Worm (Caenorhabditis elegans) whole organism, L4 larva: ENCODE measurements around the gene srj-22.

ENCODE experiments used
- F10B5.3 ChIP-seq: sonication (generic microtip); optimal IDR thresholded peaks from 2 replicates; lab custom pipeline; 2016; ENCODE audit warnings: mild to moderate bottlenecking, missing genetic modification characterization, missing compliant biosample characterization
- F49E8.2 ChIP-seq: sonication (generic microtip); optimal IDR thresholded peaks from 2 replicates; lab custom pipeline; 2016; ENCODE audit warnings: missing compliant biosample characterization, mild to moderate bottlenecking, missing genetic modification characterization, borderline replicate concordance
- Y48G9A.11 ChIP-seq: fragments of 200-800 bp; sonication (Bioruptor generic); IDR thresholded peaks from 2 replicates; pipeline ENCODE4 v1.3.6; 2022; ENCODE audit warnings: missing genetic modification reagents, missing genetic modification characterization, missing compliant biosample characterization
- ZK546.5 ChIP-seq, 2 experiments: sonication (generic microtip); optimal IDR thresholded peaks; 2 replicates each; lab custom pipeline; 2017; ENCODE audit warnings: missing biosample characterization in 2 of 2, missing genetic modification characterization in 2 of 2
- aha-1 ChIP-seq: fragments of 150-350 bp; peaks from one replicate; lab custom pipeline; 2014; ENCODE audit warnings: missing biosample characterization, missing genetic modification characterization
- arid-1 ChIP-seq: fragments of 200-800 bp; sonication (Bioruptor generic); conservative IDR thresholded peaks from 2 replicates; pipeline ENCODE4 v1.3.6; 2022; ENCODE audit warnings: missing genetic modification reagents, missing genetic modification characterization, missing compliant biosample characterization
- ceh-20 ChIP-seq: fragments of 200-800 bp; sonication (Bioruptor generic); IDR thresholded peaks from 2 replicates; pipeline ENCODE4 v1.3.6; 2022; ENCODE audit warnings: missing genetic modification reagents, missing genetic modification characterization, missing compliant biosample characterization
- ceh-32 ChIP-seq: sonication (generic microtip); optimal IDR thresholded peaks from 2 replicates; lab custom pipeline; 2016; ENCODE audit warnings: mild to moderate bottlenecking, missing genetic modification characterization, missing compliant biosample characterization; ENCODE audit not compliant: poor library complexity
- dmd-6 ChIP-seq: fragments of 200-800 bp; sonication (Bioruptor generic); IDR thresholded peaks from 2 replicates; pipeline ENCODE4 v1.3.6; 2022; ENCODE audit warnings: missing genetic modification reagents, missing genetic modification characterization, missing compliant biosample characterization
- dmd-9 ChIP-seq: fragments of 200-800 bp; sonication (Bioruptor generic); IDR thresholded peaks from 2 replicates; pipeline ENCODE4 v1.3.6; 2022; ENCODE audit warnings: missing genetic modification reagents, missing genetic modification characterization, missing compliant biosample characterization
- egl-27 ChIP-seq: sonication (generic microtip); optimal IDR thresholded peaks from 3 replicates; lab custom pipeline; 2017; ENCODE audit warnings: missing biosample characterization, missing genetic modification reagents, missing genetic modification characterization
- egl-43 ChIP-seq: fragments of 200-800 bp; sonication (Bioruptor generic); IDR thresholded peaks from 2 replicates; pipeline ENCODE4 v1.3.6; 2022; ENCODE audit warnings: missing genetic modification reagents, missing genetic modification characterization, missing compliant biosample characterization
- hmg-1.1 ChIP-seq: fragments of 200-800 bp; sonication (Bioruptor generic); IDR thresholded peaks from 2 replicates; pipeline ENCODE4 v1.3.6; 2022; ENCODE audit warnings: missing genetic modification reagents, missing genetic modification characterization, missing compliant biosample characterization
- jun-1 ChIP-seq: fragments of 150-350 bp; optimal IDR thresholded peaks from 2 replicates; lab custom pipeline; 2014; ENCODE audit warnings: missing biosample characterization, missing genetic modification reagents, missing genetic modification characterization
- lim-7 ChIP-seq: fragments of 200-800 bp; sonication (Bioruptor generic); IDR thresholded peaks from 2 replicates; pipeline ENCODE4 v1.3.6; 2022; ENCODE audit warnings: missing genetic modification characterization, missing compliant biosample characterization
- lin-1 ChIP-seq: fragments of 200-800 bp; sonication (Bioruptor generic); IDR thresholded peaks from 2 replicates; pipeline ENCODE4 v1.3.6; 2022; ENCODE audit warnings: missing genetic modification reagents, missing genetic modification characterization, missing compliant biosample characterization
- lin-15B ChIP-seq: fragments of 150-350 bp; sonication (generic microtip); optimal IDR thresholded peaks from 3 replicates; lab custom pipeline; 2014; ENCODE audit warnings: missing biosample characterization, missing genetic modification characterization
- lir-3 ChIP-seq: sonication (generic microtip); optimal IDR thresholded peaks from 2 replicates; lab custom pipeline; 2016; ENCODE audit warnings: mild to moderate bottlenecking, missing genetic modification characterization, missing compliant biosample characterization
- lsy-2 ChIP-seq, 2 experiments: fragments of 150-350 bp in 1 of 2; sonication (generic microtip) in 1 of 2; optimal IDR thresholded peaks; 2 replicates each; lab custom pipeline; 2014 to 2017; ENCODE audit warnings: missing biosample characterization in 2 of 2, missing genetic modification characterization in 2 of 2
- mdl-1 ChIP-seq, 2 experiments: fragments of 150-350 bp in 1 of 2; sonication (generic microtip) in 1 of 2; optimal IDR thresholded peaks; 2 replicates each; lab custom pipeline; 2014 to 2017; ENCODE audit warnings: missing biosample characterization in 2 of 2, missing genetic modification characterization in 2 of 2
- mdt-29 ChIP-seq: fragments of 200-800 bp; sonication (Bioruptor generic); IDR thresholded peaks from 2 replicates; pipeline ENCODE4 v1.3.6; 2022; ENCODE audit warnings: missing genetic modification reagents, missing genetic modification characterization, missing compliant biosample characterization
- mep-1 ChIP-seq: fragments of 150-350 bp; sonication (generic microtip); optimal IDR thresholded peaks from 3 replicates; lab custom pipeline; 2014; ENCODE audit warnings: missing biosample characterization, missing genetic modification characterization
- nhr-10 ChIP-seq: fragments of 150-350 bp; optimal IDR thresholded peaks from 2 replicates; lab custom pipeline; 2014; ENCODE audit warnings: missing biosample characterization, missing genetic modification characterization
- nhr-28 ChIP-seq: fragments of 150-350 bp; optimal IDR thresholded peaks from 2 replicates; lab custom pipeline; 2014; ENCODE audit warnings: missing biosample characterization, missing genetic modification characterization
- nhr-48 ChIP-seq: sonication (generic microtip); optimal IDR thresholded peaks from 2 replicates; lab custom pipeline; 2016; ENCODE audit warnings: mild to moderate bottlenecking, missing genetic modification characterization, missing compliant biosample characterization
- nhr-77 ChIP-seq: fragments of 150-350 bp; optimal IDR thresholded peaks from 2 replicates; lab custom pipeline; 2014; ENCODE audit warnings: missing biosample characterization, missing genetic modification characterization
- pha-4 ChIP-seq, 2 experiments: fragments of 150-350 bp in 1 of 2; fragments of 200-800 bp in 1 of 2; sonication (Bioruptor generic) in 1 of 2; IDR thresholded peaks in 1 of 2; optimal IDR thresholded peaks in 1 of 2; 2 replicates each; pipeline versions ENCODE4 v1.3.6 to Lab custom; 2014 to 2022; ENCODE audit warnings: missing genetic modification characterization in 2 of 2, missing genetic modification reagents in 2 of 2, missing biosample characterization in 1 of 2, missing compliant biosample characterization in 1 of 2
- rbr-2 ChIP-seq: sonication (generic microtip); optimal IDR thresholded peaks from 2 replicates; lab custom pipeline; 2016; ENCODE audit warnings: missing genotype, missing genetic modification characterization, missing compliant biosample characterization
- sdz-12 ChIP-seq: fragments of 200-800 bp; sonication (Bioruptor generic); optimal IDR thresholded peaks from 2 replicates; lab custom pipeline; 2018; ENCODE audit warnings: mild to moderate bottlenecking, missing genetic modification characterization, missing compliant biosample characterization
- set-16 ChIP-seq: fragments of 200-800 bp; sonication (Bioruptor generic); IDR thresholded peaks from 2 replicates; pipeline ENCODE4 v1.3.6; 2022; ENCODE audit warnings: missing genetic modification reagents, missing genetic modification characterization, missing compliant biosample characterization
- skn-1 ChIP-seq: fragments of 150-350 bp; optimal IDR thresholded peaks from 2 replicates; lab custom pipeline; 2014; ENCODE audit warnings: missing biosample characterization, missing genetic modification characterization
- unc-39 ChIP-seq: sonication (generic microtip); optimal IDR thresholded peaks from 2 replicates; lab custom pipeline; 2017; ENCODE audit warnings: missing biosample characterization, missing genetic modification characterization
- unc-62 ChIP-seq, 3 experiments: fragments of 150-350 bp in 1 of 3; sonication (generic microtip); optimal IDR thresholded peaks in 2 of 3; peaks in 1 of 3; 1 replicate in 1 of 3; 2 replicates in 2 of 3; lab custom pipeline; 2014 to 2017; ENCODE audit warnings: missing biosample characterization in 3 of 3, missing genetic modification characterization in 3 of 3, missing genetic modification reagents in 3 of 3, missing genotype in 1 of 3
- vab-7 ChIP-seq: fragments of 200-800 bp; sonication (Bioruptor generic); IDR thresholded peaks from 2 replicates; pipeline ENCODE4 v1.3.6; 2022; ENCODE audit warnings: missing genetic modification reagents, missing genetic modification characterization, missing compliant biosample characterization

srj-22 gene

DNA sequence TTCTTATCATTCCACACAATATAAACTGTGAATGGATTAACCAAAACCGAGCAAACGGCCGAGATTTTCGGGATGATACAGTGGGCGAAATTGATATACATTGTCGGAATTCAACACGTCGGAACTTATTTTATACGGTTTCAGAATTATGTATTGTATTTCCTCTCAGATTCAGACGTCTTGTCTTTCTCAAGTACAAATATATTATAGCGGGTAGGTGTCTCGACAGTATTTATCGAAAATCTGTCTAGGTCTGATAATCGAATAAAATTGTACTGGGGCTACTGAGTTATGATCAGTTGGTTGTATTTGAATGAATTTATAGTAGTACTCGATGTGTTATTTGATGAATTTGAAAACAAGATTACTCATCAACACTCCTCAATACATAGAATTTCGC, at the start of gene srj-22:
Gene srj-22, minus strand, starts transcription at position 101 of the 400 bp plus-strand sequence.
- TF ChIP-seq rbr-2 (tag; lab: Kevin White, UChicago) (no peak), F49E8.2 (no peak), lir-3 (tag; lab: Kevin White, UChicago) (no peak), lin-15B (tag; lab: Kevin White, UChicago) (no peak), mep-1 (no peak), arid-1 (GFP tag; lab: Robert Waterston, UW) (no peak), nhr-10 (tag; lab: Kevin White, UChicago) (no peak), mdt-29 (GFP tag; lab: Robert Waterston, UW) (no peak), mdl-1 (tag; optimal IDR thresholded peaks at IDR 0.05; lab: Kevin White, UChicago) (no peak), lim-7 (GFP tag; lab: Robert Waterston, UW) (no peak), ceh-20 (no peak), nhr-48 (no peak), unc-62 (GFP tag; optimal IDR thresholded peaks at IDR 0.05 in 1 of 2; lab: Kevin White, UChicago) (no peak), unc-62 (tag; optimal IDR thresholded peaks at IDR 0.05; lab: Kevin White, UChicago) (no peak), pha-4 (GFP tag; IDR thresholded peaks at IDR 0.05; lab: Robert Waterston, UW) (no peak), pha-4 (tag; optimal IDR thresholded peaks at IDR 0.05; lab: Kevin White, UChicago) (no peak), Y48G9A.11 (GFP tag; lab: Robert Waterston, UW) (no peak), lin-1 (GFP tag; lab: Robert Waterston, UW) (no peak), ZK546.5 (tag; optimal IDR thresholded peaks at IDR 0.05; lab: Kevin White, UChicago) (no peak), dmd-6 (GFP tag; lab: Robert Waterston, UW) (no peak), unc-39 (tag; lab: Kevin White, UChicago) (no peak), skn-1 (tag; lab: Kevin White, UChicago) (no peak)

DNA sequence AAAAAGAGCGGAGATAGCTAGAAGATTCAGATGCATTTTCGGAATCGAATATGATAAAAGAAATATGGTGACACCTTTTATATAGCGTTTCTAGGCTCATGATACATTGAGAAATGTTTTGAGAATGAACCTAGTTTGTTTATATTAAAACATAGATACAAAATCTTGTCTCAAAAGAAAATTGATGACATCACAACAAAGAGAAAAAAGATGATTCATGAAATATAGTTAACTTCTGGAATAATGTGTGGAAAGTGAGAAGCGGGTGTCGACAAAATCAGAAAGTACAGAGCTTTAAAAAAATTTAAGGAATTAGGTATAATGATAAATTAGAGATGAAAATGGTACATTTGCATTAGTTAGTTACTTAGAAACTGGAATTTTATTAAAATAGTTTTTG, 49.2 kb upstream of the srj-22 start, which contains the start of gene D1054.10:
Gene D1054.10, minus strand, starts transcription at position 101 of the 400 bp plus-strand sequence.
- no peak for TF ChIP-seq jun-1 (tag; lab: Kevin White, UChicago)
- TF ChIP-seq aha-1 (tag; lab: Kevin White, UChicago), result no peak
- TF ChIP-seq hmg-1.1, result no peak
- no peak for TF ChIP-seq vab-7
- TF ChIP-seq sdz-12 (GFP tag; lab: Kevin White, UChicago), result no peak
- no peak for TF ChIP-seq lsy-2 (tag; optimal IDR thresholded peaks at IDR 0.05; lab: Kevin White, UChicago)
- no peak for TF ChIP-seq dmd-9
- no peak for TF ChIP-seq nhr-77 (tag; lab: Kevin White, UChicago)
- TF ChIP-seq egl-27 (tag; lab: Kevin White, UChicago), result no peak

- no peak for TF ChIP-seq skn-1 (tag; lab: Kevin White, UChicago)
- no peak for TF ChIP-seq F10B5.3 (tag; lab: Kevin White, UChicago)
- TF ChIP-seq lir-3 (tag; lab: Kevin White, UChicago), result no peak
- TF ChIP-seq nhr-48, result no peak
- TF ChIP-seq set-16, result peak; percentile 69
- no peak for TF ChIP-seq mep-1
- TF ChIP-seq, all 104 proteins: peak for 1
Measured at ce11 chrV:10790921-10791320, 47.4 kb upstream of the srj-22 start, which contains the start of gene D1054.9. Gene D1054.9, minus strand, starts transcription at chrV:10791057.

DNA sequence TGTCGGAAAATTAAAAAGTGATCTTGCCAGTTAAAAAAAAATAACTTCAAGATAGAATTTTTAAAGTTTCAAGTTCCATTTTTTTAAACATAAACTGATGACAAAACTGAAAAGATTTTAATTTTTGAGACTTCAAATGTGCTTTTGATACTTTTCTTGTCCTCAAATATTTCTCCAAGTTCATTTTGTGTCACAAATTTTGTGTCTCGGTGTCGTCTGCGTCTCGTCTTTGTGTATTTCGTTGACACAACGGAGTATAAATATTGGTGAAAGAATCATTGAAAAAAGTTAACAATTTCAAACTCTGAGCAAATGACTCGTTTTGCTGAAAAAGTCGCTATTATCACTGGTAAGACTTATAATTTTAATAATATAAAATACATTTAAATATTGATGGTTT, 40.5 kb upstream of the srj-22 start, which contains the start of gene D1054.8:
Gene D1054.8, plus strand, starts transcription at position 301 of the 400 bp plus-strand sequence.
- TF ChIP-seq mep-1 (no peak), dmd-6 (GFP tag; lab: Robert Waterston, UW) (no peak), rbr-2 (tag; lab: Kevin White, UChicago) (no peak), mdl-1 (tag; optimal IDR thresholded peaks at IDR 0.05; lab: Kevin White, UChicago) (no peak), nhr-28 (tag; lab: Kevin White, UChicago) (peak; percentile 2), egl-43 (GFP tag; lab: Robert Waterston, UW) (no peak), ceh-32 (tag; lab: Kevin White, UChicago) (no peak)
